Fruit fly (Drosophila melanogaster): ENCODE data around the gene CG14147.

Gene CG14147

DNA sequence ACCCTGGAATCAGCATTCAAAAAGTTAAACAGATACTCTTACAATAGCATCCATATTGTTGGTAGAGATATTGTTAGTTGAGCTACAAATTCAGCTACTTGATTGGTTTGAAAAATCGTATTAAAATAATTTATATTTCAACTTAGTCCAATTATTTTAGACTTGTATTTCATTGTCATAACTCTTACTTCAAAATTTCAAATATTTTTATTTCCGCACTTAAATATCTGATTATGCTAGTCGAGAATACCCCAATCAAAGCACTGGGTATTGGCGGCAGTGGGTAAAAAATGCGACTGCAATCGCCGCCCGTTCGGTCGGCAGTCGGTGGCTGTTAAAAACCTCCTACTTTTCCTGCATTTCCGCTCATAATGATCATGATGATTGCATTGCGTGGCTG is 43.6 kb upstream of the CG14147 start (continued):
- TF ChIP-seq Eip93F (GFP tag; optimal IDR thresholded peaks at IDR 0.05), result peak; percentile 33
- peak; percentile 73 for TF ChIP-seq CG16779 (tag; optimal IDR thresholded peaks at IDR 0.05)
- TF ChIP-seq topi (GFP tag; optimal IDR thresholded peaks at IDR 0.05), result peak; percentile 90
- TF ChIP-seq spab (GFP tag; optimal IDR thresholded peaks at IDR 0.05), result peak; percentile 97
- peak; percentile 87 for TF ChIP-seq CG7368 (GFP tag; optimal IDR thresholded peaks at IDR 0.05)
- peak; percentile 25 for TF ChIP-seq net (GFP tag; optimal IDR thresholded peaks at IDR 0.05)
- TF ChIP-seq Ets21C (GFP tag; optimal IDR thresholded peaks at IDR 0.05), result no peak
- peak; percentile 4 for TF ChIP-seq dsx (GFP tag; optimal IDR thresholded peaks at IDR 0.05; ENCODE audit: poor library complexity, severe bottlenecking)
- no peak for TF ChIP-seq dac (GFP tag; optimal IDR thresholded peaks at IDR 0.05)
- peak; percentile 89 for TF ChIP-seq cyc (GFP tag; optimal IDR thresholded peaks at IDR 0.05)
- TF ChIP-seq CG15336 (GFP tag; IDR thresholded peaks at IDR 0.05), result peak; percentile 56
- peak; percentile 33 for TF ChIP-seq lz (GFP tag; optimal IDR thresholded peaks at IDR 0.05)
- TF ChIP-seq CG8119 (GFP tag; IDR thresholded peaks at IDR 0.05), result peak; percentile 51; the same call in 2 of the 3 replicates
- peak; percentile 64 for TF ChIP-seq esn (GFP tag; optimal IDR thresholded peaks at IDR 0.05)
- TF ChIP-seq CG31627 (GFP tag; optimal IDR thresholded peaks at IDR 0.05), result peak; percentile 8
- peak in 1 of 2 experiments; percentile 60 for TF ChIP-seq salr (GFP tag; optimal IDR thresholded peaks at IDR 0.05)
- peak; percentile 23 to 35 for TF ChIP-seq ss (GFP tag; optimal IDR thresholded peaks at IDR 0.05)
- peak; percentile 95 for TF ChIP-seq CG10669 (GFP tag; optimal IDR thresholded peaks at IDR 0.05)
- peak; percentile 5 for TF ChIP-seq CG9139 (GFP tag; optimal IDR thresholded peaks at IDR 0.05)
- TF ChIP-seq CG8632 (GFP tag; optimal IDR thresholded peaks at IDR 0.05), result peak; percentile 52
- peak; percentile 66 for TF ChIP-seq eg (GFP tag; IDR thresholded peaks at IDR 0.05)
- TF ChIP-seq CG1621 (tag; optimal IDR thresholded peaks at IDR 0.05), result no peak
- peak; percentile 30 for TF ChIP-seq Met (GFP tag; optimal IDR thresholded peaks at IDR 0.05)
- peak; percentile 81 for TF ChIP-seq CG3919 (GFP tag; optimal IDR thresholded peaks at IDR 0.05)
- TF ChIP-seq Sox102F (GFP tag; optimal IDR thresholded peaks at IDR 0.05), result no peak
- TF ChIP-seq Hr39 (GFP tag; optimal IDR thresholded peaks at IDR 0.05), result no peak
- peak; percentile 68 for TF ChIP-seq CG32006 (GFP tag; optimal IDR thresholded peaks at IDR 0.05)

DNA sequence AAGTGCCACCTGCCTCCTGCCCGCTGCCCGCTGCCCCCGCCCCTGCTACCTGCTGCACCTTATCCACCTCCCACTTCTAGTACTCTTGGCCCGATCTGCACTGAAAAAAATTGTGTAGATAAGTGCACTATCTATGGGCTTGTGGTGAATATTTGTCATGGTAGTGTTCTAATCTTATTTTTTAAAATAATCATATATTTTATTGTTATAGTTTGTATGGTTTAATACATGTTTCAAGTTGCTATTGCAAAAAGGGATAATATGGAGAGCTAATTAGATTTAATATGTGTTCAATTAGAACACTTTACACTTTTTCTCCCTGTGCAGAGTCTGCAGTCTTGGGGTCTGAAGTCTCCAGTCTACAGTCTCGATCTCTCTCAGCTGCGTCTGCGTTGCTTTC is 41.0 kb upstream of the CG14147 start:
- TF ChIP-seq Sox15 (GFP tag; optimal IDR thresholded peaks at IDR 0.05), result no peak
- TF ChIP-seq spab (GFP tag; optimal IDR thresholded peaks at IDR 0.05), result peak; percentile 69
- peak; percentile 39 for TF ChIP-seq CG7368 (GFP tag; optimal IDR thresholded peaks at IDR 0.05)
- TF ChIP-seq CG11902 (GFP tag; optimal IDR thresholded peaks at IDR 0.05), result no peak
- TF ChIP-seq svp (GFP tag), result peak; percentile 53
- TF ChIP-seq CG10631 (GFP tag; optimal IDR thresholded peaks at IDR 0.05), result peak; percentile 85
- peak; percentile 69 for TF ChIP-seq OdsH (GFP tag; optimal IDR thresholded peaks at IDR 0.05)
- peak; percentile 73 for TF ChIP-seq CG6276 (GFP tag; optimal IDR thresholded peaks at IDR 0.05)
- no peak for TF ChIP-seq CG6854 (GFP tag; optimal IDR thresholded peaks at IDR 0.05)
- no peak for TF ChIP-seq Eip93F (GFP tag; optimal IDR thresholded peaks at IDR 0.05)
- peak; percentile 23 for TF ChIP-seq CG34406 (GFP tag; optimal IDR thresholded peaks at IDR 0.05)
- peak; percentile 1 for TF ChIP-seq esn (GFP tag; optimal IDR thresholded peaks at IDR 0.05)
- TF ChIP-seq fd85E (GFP tag; optimal IDR thresholded peaks at IDR 0.05), result no peak
- TF ChIP-seq CG6163 (GFP tag; IDR thresholded peaks at IDR 0.05), result peak; percentile 72
- TF ChIP-seq CG10669 (GFP tag; optimal IDR thresholded peaks at IDR 0.05), result peak; percentile 64
- no peak for TF ChIP-seq CG8319 (GFP tag; optimal IDR thresholded peaks at IDR 0.05)
- no peak for TF ChIP-seq Sox102F (GFP tag; optimal IDR thresholded peaks at IDR 0.05)
- TF ChIP-seq fkh (GFP tag; optimal IDR thresholded peaks at IDR 0.05), result no peak
- peak; percentile 76 for TF ChIP-seq net (GFP tag; optimal IDR thresholded peaks at IDR 0.05)
- TF ChIP-seq Hr38 (GFP tag; optimal IDR thresholded peaks at IDR 0.05), result no peak
- no peak for TF ChIP-seq Smox (GFP tag; optimal IDR thresholded peaks at IDR 0.05)
- peak; percentile 61 for TF ChIP-seq Hr4 (GFP tag; optimal IDR thresholded peaks at IDR 0.05)
- TF ChIP-seq Ets96B (tag; optimal IDR thresholded peaks at IDR 0.05), result peak; percentile 80
- TF ChIP-seq lz (GFP tag; optimal IDR thresholded peaks at IDR 0.05), result no peak
- peak; percentile 74 for TF ChIP-seq fd59A (GFP tag; optimal IDR thresholded peaks at IDR 0.05)
- TF ChIP-seq cyc (GFP tag; optimal IDR thresholded peaks at IDR 0.05), result no peak
- peak; percentile 44 to 69 for TF ChIP-seq salr (GFP tag; optimal IDR thresholded peaks at IDR 0.05)
- peak; percentile 60 to 75 for TF ChIP-seq ss (GFP tag; optimal IDR thresholded peaks at IDR 0.05)
- TF ChIP-seq Hr39 (GFP tag; optimal IDR thresholded peaks at IDR 0.05), result no peak
- TF ChIP-seq CG16779 (tag; optimal IDR thresholded peaks at IDR 0.05), result peak; percentile 68
- TF ChIP-seq acj6 (GFP tag; optimal IDR thresholded peaks at IDR 0.05), result peak; percentile 71
- peak; percentile 61 for TF ChIP-seq CG6808 (GFP tag; optimal IDR thresholded peaks at IDR 0.05)
- TF ChIP-seq CG8632 (GFP tag; optimal IDR thresholded peaks at IDR 0.05), result peak; percentile 43
- peak; percentile 50 for TF ChIP-seq CG9139 (GFP tag; optimal IDR thresholded peaks at IDR 0.05)
- TF ChIP-seq CG11762 (GFP tag; optimal IDR thresholded peaks at IDR 0.05; ENCODE audit: insufficient read depth), result peak; percentile 34
- peak; percentile 52 for TF ChIP-seq Sox14 (GFP tag; optimal IDR thresholded peaks at IDR 0.05)

Data from whole organism, prepupa.